Fruit fly (Drosophila melanogaster) Kc167 (cell line): ENCODE results near the gene Tom70.

Experiments used
- Sin3A ChIP-seq: fragments of >200 bp; optimal IDR thresholded peaks from 2 replicates; lab custom pipeline; 2018; ENCODE audit warnings: missing external identifiers
- h ChIP-seq: fragments of >200 bp; optimal IDR thresholded peaks from 3 replicates; lab custom pipeline; 2018; ENCODE audit warnings: missing external identifiers
- insv ChIP-seq: fragments of >200 bp; optimal IDR thresholded peaks from 3 replicates; lab custom pipeline; 2018; ENCODE audit warnings: missing external identifiers
- psq ChIP-seq: fragments of >200 bp; optimal IDR thresholded peaks from 2 replicates; lab custom pipeline; 2017; ENCODE audit warnings: missing external identifiers
- ttk ChIP-seq: sonication (Bioruptor generic); optimal IDR thresholded peaks from 2 replicates; lab custom pipeline; 2017; ENCODE audit warnings: missing external identifiers

DNA sequence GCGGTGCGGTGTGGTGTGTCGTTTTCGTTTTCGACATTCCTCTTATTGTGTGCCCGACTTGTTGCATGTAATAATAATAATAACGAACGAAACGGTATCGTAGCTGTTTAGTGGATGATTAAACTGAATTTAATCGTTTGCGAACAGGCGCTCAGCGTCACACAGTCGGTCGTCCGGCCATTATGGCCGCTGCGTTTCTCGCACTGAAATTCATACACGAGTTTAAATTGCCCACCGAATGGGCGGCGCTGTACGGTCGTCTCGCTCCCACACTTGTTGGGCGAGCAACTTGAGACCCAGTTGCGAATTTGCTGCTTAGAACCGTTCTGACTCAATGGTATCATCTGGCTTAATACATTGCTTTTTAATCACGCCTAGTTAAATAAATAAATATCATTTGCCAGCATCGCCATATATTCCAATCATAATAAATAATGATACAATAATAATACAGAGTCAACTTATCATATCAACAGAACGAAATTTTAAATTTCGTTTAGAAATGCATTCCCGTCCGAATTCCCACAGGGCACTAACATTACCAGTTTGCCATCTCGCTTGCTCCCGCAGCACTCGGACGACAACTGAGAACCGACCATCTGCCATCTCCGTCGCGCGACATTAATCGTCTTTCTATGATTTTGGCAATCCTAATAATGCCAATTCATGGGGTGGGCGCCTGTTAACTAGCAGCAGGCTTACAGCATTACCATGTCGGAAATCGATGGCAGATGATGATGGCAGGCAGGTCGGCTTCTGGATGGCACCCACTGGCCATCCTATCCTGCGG, 27.2 kb downstream of the Tom70 start:
- no peak for TF ChIP-seq ttk (lab: Kevin White, UChicago)
- no peak for TF ChIP-seq insv
- TF ChIP-seq Sin3A (lab: Kevin White, UChicago): no peak
- no peak for TF ChIP-seq h (lab: Kevin White, UChicago)
- TF ChIP-seq psq (lab: Kevin White, UChicago): no peak
